Fruit fly (Drosophila melanogaster) whole organism, embryonic: Measurements from ENCODE around the gene CG13365.
A peak's percentile ranks its signal among the peaks of the same experiment; 100 is the strongest.

Experiments used
- Adf1 ChIP-seq: fragments of 200-800 bp; sonication (Bioruptor generic); IDR thresholded peaks from 2 replicates; pipeline ENCODE4 v1.3.6; 2022; ENCODE audit warnings: missing biosample characterization, missing genetic modification characterization
- Atf-2 ChIP-seq: fragments of 200-800 bp; sonication (Bioruptor generic); optimal IDR thresholded peaks from 2 replicates; lab custom pipeline; 2016; ENCODE audit warnings: missing biosample characterization, missing genetic modification characterization
- BEAF-32 ChIP-seq: fragments of 200-800 bp; sonication (Bioruptor generic); optimal IDR thresholded peaks from 3 replicates; lab custom pipeline; 2017; ENCODE audit warnings: missing biosample characterization, missing genetic modification characterization, mild to moderate bottlenecking, moderate library complexity, missing genetic modification reagents
- CG11504 ChIP-seq: fragments of 200-800 bp; sonication (Bioruptor generic); optimal IDR thresholded peaks from 3 replicates; lab custom pipeline; 2019; ENCODE audit warnings: missing biosample characterization, mild to moderate bottlenecking, missing genetic modification characterization, moderate library complexity
- CG12236 ChIP-seq: fragments of 200-800 bp; sonication (Bioruptor generic); optimal IDR thresholded peaks from 2 replicates; lab custom pipeline; 2016; ENCODE audit warnings: missing biosample characterization, missing genetic modification characterization
- CG12299 ChIP-seq: fragments of 200-800 bp; sonication (Bioruptor generic); optimal IDR thresholded peaks from 2 replicates; lab custom pipeline; 2018; ENCODE audit warnings: missing biosample characterization, mild to moderate bottlenecking, missing genetic modification characterization
- CG1233 ChIP-seq: fragments of 200-800 bp; sonication (Bioruptor generic); optimal IDR thresholded peaks from 4 replicates; lab custom pipeline; 2018; ENCODE audit warnings: missing biosample characterization, mild to moderate bottlenecking, missing genetic modification characterization
- CG12942 ChIP-seq: fragments of 200-800 bp; sonication (Bioruptor generic); optimal IDR thresholded peaks from 3 replicates; lab custom pipeline; 2016; ENCODE audit warnings: missing biosample characterization, missing genetic modification characterization
- CG13775 ChIP-seq: fragments of 200-800 bp; sonication (Bioruptor generic); optimal IDR thresholded peaks from 3 replicates; lab custom pipeline; 2017; ENCODE audit warnings: missing biosample characterization, mild to moderate bottlenecking, missing genetic modification characterization
- CG14050 ChIP-seq: fragments of 200-800 bp; sonication (Bioruptor generic); IDR thresholded peaks from 3 replicates; pipeline ENCODE4 v1.3.6; 2022; ENCODE audit warnings: missing biosample characterization, missing genetic modification characterization
- CG14441 ChIP-seq: fragments of 200-800 bp; sonication (Bioruptor generic); IDR thresholded peaks from 2 replicates; pipeline ENCODE4 v1.3.6; 2022; ENCODE audit warnings: missing biosample characterization, missing genetic modification characterization
- CG18599 ChIP-seq: fragments of 200-800 bp; sonication (Bioruptor generic); optimal IDR thresholded peaks from 3 replicates; lab custom pipeline; 2017; ENCODE audit warnings: missing biosample characterization, missing genetic modification characterization, mild to moderate bottlenecking, moderate library complexity, missing genetic modification reagents
- CG2199 ChIP-seq: fragments of 200-800 bp; sonication (Bioruptor generic); IDR thresholded peaks from 3 replicates; pipeline ENCODE4 v1.3.6; 2022; ENCODE audit warnings: missing biosample characterization, missing genetic modification characterization
- CG2202 ChIP-seq: fragments of 200-800 bp; sonication (Bioruptor generic); optimal IDR thresholded peaks from 2 replicates; lab custom pipeline; 2018; ENCODE audit warnings: missing biosample characterization, mild to moderate bottlenecking, missing genetic modification characterization
- CG3995 ChIP-seq: fragments of 200-800 bp; sonication (Bioruptor generic); optimal IDR thresholded peaks from 3 replicates; lab custom pipeline; 2016; ENCODE audit warnings: missing biosample characterization, missing genetic modification characterization
- CG4328 ChIP-seq: fragments of 200-800 bp; sonication (Bioruptor generic); optimal IDR thresholded peaks from 3 replicates; lab custom pipeline; 2017; ENCODE audit warnings: missing biosample characterization, missing genetic modification reagents, missing genetic modification characterization
- CG6254 ChIP-seq: fragments of 200-800 bp; sonication (Bioruptor generic); optimal IDR thresholded peaks from 3 replicates; lab custom pipeline; 2017; ENCODE audit warnings: mild to moderate bottlenecking, missing biosample characterization, missing genetic modification reagents, missing genetic modification characterization
- CG6272 ChIP-seq: fragments of 200-800 bp; sonication (Bioruptor generic); IDR thresholded peaks from 2 replicates; pipeline ENCODE4 v1.3.6; 2022; ENCODE audit warnings: missing biosample characterization, missing genetic modification characterization
- CG6765 ChIP-seq: fragments of 200-800 bp; sonication (Bioruptor generic); optimal IDR thresholded peaks from 3 replicates; lab custom pipeline; 2017; ENCODE audit warnings: missing biosample characterization, mild to moderate bottlenecking, missing genetic modification characterization
- CG7271 ChIP-seq: fragments of 200-800 bp; sonication (Bioruptor generic); optimal IDR thresholded peaks from 2 replicates; lab custom pipeline; 2018; ENCODE audit warnings: missing biosample characterization, mild to moderate bottlenecking, missing genetic modification characterization, moderate library complexity
- CG7372 ChIP-seq: fragments of 200-800 bp; sonication (Bioruptor generic); IDR thresholded peaks from 2 replicates; pipeline ENCODE4 v1.3.6; 2022; ENCODE audit warnings: missing biosample characterization, missing genetic modification characterization
- CG8924 ChIP-seq: fragments of 200-800 bp; optimal IDR thresholded peaks from 3 replicates; lab custom pipeline; 2019; ENCODE audit warnings: missing biosample characterization, mild to moderate bottlenecking, missing genetic modification characterization, moderate library complexity
- CG8944 ChIP-seq: fragments of 200-800 bp; sonication (Bioruptor generic); optimal IDR thresholded peaks from 3 replicates; lab custom pipeline; 2016; ENCODE audit warnings: missing biosample characterization, missing genetic modification characterization
- CG9797 ChIP-seq: fragments of 200-800 bp; sonication (Bioruptor generic); optimal IDR thresholded peaks from 3 replicates; lab custom pipeline; 2018; ENCODE audit warnings: missing biosample characterization, mild to moderate bottlenecking, missing genetic modification characterization
- CTCF ChIP-seq: fragments of 200-800 bp; sonication (Bioruptor generic); optimal IDR thresholded peaks from 2 replicates; lab custom pipeline; 2017; ENCODE audit warnings: missing biosample characterization, mild to moderate bottlenecking, missing genetic modification characterization, moderate library complexity
- D19A ChIP-seq: fragments of 200-800 bp; optimal IDR thresholded peaks from 3 replicates; lab custom pipeline; 2019; ENCODE audit warnings: missing biosample characterization, mild to moderate bottlenecking, missing genetic modification characterization, moderate library complexity
- Dll ChIP-seq: fragments of 200-800 bp; sonication (Bioruptor generic); IDR thresholded peaks from 4 replicates; pipeline ENCODE4 v1.3.6; 2022; ENCODE audit warnings: missing biosample characterization, missing genetic modification characterization; ENCODE audit not compliant: partially characterized antibody
- Fer3 ChIP-seq: fragments of 200-800 bp; sonication (Bioruptor generic); optimal IDR thresholded peaks from 2 replicates; lab custom pipeline; 2018; ENCODE audit warnings: missing biosample characterization, mild to moderate bottlenecking, missing genetic modification characterization, moderate library complexity
- Med ChIP-seq: fragments of 200-800 bp; sonication (Bioruptor generic); peaks from one replicate; lab custom pipeline; 2016; ENCODE audit warnings: missing biosample characterization, missing genetic modification characterization, mild to moderate bottlenecking, inconsistent platforms, moderate library complexity
- Mrtf ChIP-seq: fragments of 200-800 bp; sonication (Bioruptor generic); IDR thresholded peaks from 3 replicates; pipeline ENCODE4 v1.3.6; 2022; ENCODE audit warnings: missing biosample characterization, missing genetic modification characterization
- Pdp1 ChIP-seq, 2 experiments: fragments of 200-800 bp; sonication (Bioruptor generic); optimal IDR thresholded peaks; 3 replicates each; lab custom pipeline; 2016; ENCODE audit warnings: missing biosample characterization in 2 of 2, missing genetic modification characterization in 2 of 2, mild to moderate bottlenecking in 1 of 2, moderate library complexity in 1 of 2
- Poxn ChIP-seq: fragments of 200-800 bp; sonication (Bioruptor generic); IDR thresholded peaks from 2 replicates; pipeline ENCODE4 v1.3.6; 2022; ENCODE audit warnings: missing biosample characterization, missing genetic modification characterization
- Sry-β ChIP-seq: fragments of 200-800 bp; sonication (Bioruptor generic); optimal IDR thresholded peaks from 2 replicates; lab custom pipeline; 2018; ENCODE audit warnings: missing biosample characterization, mild to moderate bottlenecking, missing genetic modification characterization, moderate library complexity
- Stat92E ChIP-seq, 3 experiments: fragments of >200 bp in 2 of 3; fragments of 200-800 bp in 1 of 3; sonication (Bioruptor generic) in 1 of 3; optimal IDR thresholded peaks; 2 replicates each; lab custom pipeline; 2017 to 2019; ENCODE audit warnings: missing biosample characterization in 3 of 3, missing genetic modification characterization in 3 of 3, mild to moderate bottlenecking in 1 of 3, moderate library complexity in 1 of 3
- Xbp1 ChIP-seq: fragments of 200-800 bp; sonication (Bioruptor generic); optimal IDR thresholded peaks from 3 replicates; lab custom pipeline; 2016; ENCODE audit warnings: missing biosample characterization, mild to moderate bottlenecking, missing genetic modification characterization
- Xrp1 ChIP-seq: fragments of 200-800 bp; sonication (Bioruptor generic); IDR thresholded peaks from 2 replicates; pipeline ENCODE4 v1.3.6; 2022; ENCODE audit warnings: missing biosample characterization, missing genetic modification characterization
- br ChIP-seq: fragments of >200 bp; optimal IDR thresholded peaks from 2 replicates; lab custom pipeline; 2017
- bsh ChIP-seq, 2 experiments: fragments of 200-800 bp; sonication (Bioruptor generic); optimal IDR thresholded peaks; 2 replicates each; lab custom pipeline; 2017 to 2018; ENCODE audit warnings: mild to moderate bottlenecking in 2 of 2, missing biosample characterization in 2 of 2, missing genetic modification characterization in 2 of 2, moderate library complexity in 1 of 2
- ci ChIP-seq: fragments of 200-800 bp; sonication (Bioruptor generic); IDR thresholded peaks from 3 replicates; pipeline ENCODE4 v1.3.6; 2022; ENCODE audit warnings: missing biosample characterization, missing genetic modification characterization
- crc ChIP-seq: fragments of 200-800 bp; sonication (Bioruptor generic); optimal IDR thresholded peaks from 2 replicates; lab custom pipeline; 2016; ENCODE audit warnings: missing biosample characterization, missing genetic modification characterization
- exex ChIP-seq: fragments of 200-800 bp; sonication (Bioruptor generic); optimal IDR thresholded peaks from 4 replicates; lab custom pipeline; 2018; ENCODE audit warnings: missing biosample characterization, mild to moderate bottlenecking, missing genetic modification characterization, moderate library complexity
- gsb ChIP-seq: fragments of 200-800 bp; sonication (Bioruptor generic); IDR thresholded peaks from 2 replicates; pipeline ENCODE4 v1.3.6; 2022; ENCODE audit warnings: missing biosample characterization, missing genetic modification characterization
- hth ChIP-seq: fragments of >200 bp; optimal IDR thresholded peaks from 2 replicates; lab custom pipeline; 2017; ENCODE audit warnings: inconsistent platforms
- odd ChIP-seq: fragments of 200-800 bp; sonication (Bioruptor generic); optimal IDR thresholded peaks from 2 replicates; lab custom pipeline; 2017; ENCODE audit warnings: missing biosample characterization, mild to moderate bottlenecking, missing genetic modification characterization
- pita ChIP-seq: fragments of 200-800 bp; sonication (Bioruptor generic); optimal IDR thresholded peaks from 2 replicates; lab custom pipeline; 2017; ENCODE audit warnings: missing biosample characterization, mild to moderate bottlenecking, missing genetic modification characterization
- pum ChIP-seq: fragments of 200-800 bp; sonication (Bioruptor generic); optimal IDR thresholded peaks from 2 replicates; lab custom pipeline; 2016; ENCODE audit warnings: missing biosample characterization, missing genetic modification characterization
- pzg ChIP-seq: fragments of 200-800 bp; sonication (Bioruptor generic); optimal IDR thresholded peaks from 3 replicates; lab custom pipeline; 2018; ENCODE audit warnings: missing biosample characterization, mild to moderate bottlenecking, missing genetic modification characterization, moderate library complexity
- scrt ChIP-seq: fragments of 200-800 bp; sonication (Bioruptor generic); optimal IDR thresholded peaks from 2 replicates; lab custom pipeline; 2018; ENCODE audit warnings: missing biosample characterization, mild to moderate bottlenecking, missing genetic modification characterization, moderate library complexity
- sd ChIP-seq: fragments of 200-800 bp; sonication (Bioruptor generic); optimal IDR thresholded peaks from 3 replicates; lab custom pipeline; 2018; ENCODE audit warnings: missing biosample characterization, mild to moderate bottlenecking, missing genetic modification characterization, moderate library complexity
- sens ChIP-seq: fragments of 200-800 bp; sonication (Bioruptor generic); peaks from one replicate; lab custom pipeline; 2016; ENCODE audit warnings: missing biosample characterization, missing genetic modification characterization
- sim ChIP-seq: fragments of 200-800 bp; sonication (Bioruptor generic); IDR thresholded peaks from 2 replicates; pipeline ENCODE4 v1.3.6; 2022; ENCODE audit warnings: missing biosample characterization, missing genetic modification characterization
- zen2 ChIP-seq: fragments of 200-800 bp; sonication (Bioruptor generic); IDR thresholded peaks from 3 replicates; pipeline ENCODE4 v1.3.6; 2022; ENCODE audit warnings: missing biosample characterization, missing genetic modification characterization; ENCODE audit not compliant: partially characterized antibody
- zfh2 ChIP-seq: fragments of 200-800 bp; sonication (Bioruptor generic); optimal IDR thresholded peaks from 2 replicates; lab custom pipeline; 2016; ENCODE audit warnings: missing biosample characterization, missing genetic modification characterization

CG13365 gene

DNA sequence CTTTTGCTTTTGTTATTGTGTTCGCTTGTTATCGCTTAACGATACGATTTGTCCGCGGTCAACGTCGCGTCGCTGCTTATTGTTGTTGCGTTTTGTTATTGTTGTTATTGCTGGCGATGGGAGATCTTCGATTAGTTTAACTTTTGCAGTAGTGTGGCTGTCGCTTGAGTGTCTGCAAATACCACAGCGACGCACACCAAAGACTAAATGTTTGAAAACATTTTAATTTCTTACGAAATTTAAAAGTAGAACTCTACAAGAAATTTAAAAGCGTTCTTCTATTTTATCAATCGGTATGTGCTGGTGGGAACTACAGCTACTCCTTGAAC lies 949 bp downstream of the CG13365 start, which contains the start of gene spdi (continued):
- TF ChIP-seq CG8944 = no peak
- TF ChIP-seq Pdp1 (GFP tag; optimal IDR thresholded peaks at IDR 0.05; lab: Kevin White, UChicago) = peak in 1 of 2 experiments; percentile 39
- TF ChIP-seq Mrtf = no peak
- TF ChIP-seq CG2199 (GFP tag; lab: Robert Waterston, UW) = no peak
- TF ChIP-seq Poxn (GFP tag; lab: Robert Waterston, UW) = no peak
- peak; percentile 71 for TF ChIP-seq CG8924
- no peak for TF ChIP-seq CG7271 (tag; lab: Kevin White, UChicago)
- no peak for TF ChIP-seq Fer3 (tag; lab: Kevin White, UChicago)
- peak; percentile 14 for TF ChIP-seq Med
- TF ChIP-seq CG2202 = no peak
- no peak for TF ChIP-seq pum (GFP tag; lab: Kevin White, UChicago)
- TF ChIP-seq crc (GFP tag; lab: Kevin White, UChicago) = no peak
- no peak for TF ChIP-seq CG12942 (GFP tag; lab: Kevin White, UChicago)
- TF ChIP-seq gsb (GFP tag; lab: Robert Waterston, UW) = no peak
- peak; percentile 5 for TF ChIP-seq CG11504
- TF ChIP-seq CG6254 (GFP tag; lab: Kevin White, UChicago) = no peak
- no peak for TF ChIP-seq Atf-2
- peak; percentile 28 for TF ChIP-seq Sry-β
- no peak for TF ChIP-seq CG3995
- TF ChIP-seq Dll (GFP tag; lab: Robert Waterston, UW) = peak; percentile 42; the same call in 2 of the 4 replicates
- TF ChIP-seq CG14441 (GFP tag; lab: Robert Waterston, UW) = no peak
- TF ChIP-seq CG7372 (GFP tag; lab: Robert Waterston, UW) = no peak
- no peak for TF ChIP-seq pita
- TF ChIP-seq ci (GFP tag; lab: Robert Waterston, UW) = peak; percentile 28; the same call in 1 of the 3 replicates
- no peak for TF ChIP-seq sens (GFP tag; lab: Kevin White, UChicago)
- no peak for TF ChIP-seq CG13775 (GFP tag; lab: Kevin White, UChicago)
- TF ChIP-seq scrt (GFP tag; lab: Kevin White, UChicago) = no peak
- TF ChIP-seq br (lab: Kevin White, UChicago) = no peak
- peak; percentile 48 for TF ChIP-seq BEAF-32 (GFP tag; lab: Kevin White, UChicago)
- TF ChIP-seq CG12299 = peak; percentile 9
- TF ChIP-seq D19A (tag; lab: Kevin White, UChicago) = no peak
- TF ChIP-seq Stat92E (GFP tag; optimal IDR thresholded peaks at IDR 0.05; lab: Kevin White, UChicago) = no peak
- no peak for TF ChIP-seq CG18599
- TF ChIP-seq sim (GFP tag; lab: Robert Waterston, UW) = no peak
- peak; percentile 79 for TF ChIP-seq CG9797 (GFP tag; lab: Kevin White, UChicago)
- no peak for TF ChIP-seq CG1233 (GFP tag; lab: Kevin White, UChicago)
- no peak for TF ChIP-seq CG4328 (GFP tag; lab: Kevin White, UChicago)
- no peak for TF ChIP-seq zfh2 (GFP tag; lab: Kevin White, UChicago)
- TF ChIP-seq Xrp1 = no peak
- TF ChIP-seq CG6765 (GFP tag; lab: Kevin White, UChicago) = no peak
- TF ChIP-seq CG12236 = no peak
- TF ChIP-seq Xbp1 (GFP tag; lab: Kevin White, UChicago) = no peak
- TF ChIP-seq CG14050 (GFP tag; lab: Robert Waterston, UW) = no peak
- peak; percentile 8 for TF ChIP-seq CTCF (GFP tag; lab: Kevin White, UChicago)
- TF ChIP-seq pzg (GFP tag; lab: Kevin White, UChicago) = peak; percentile 75
- no peak for TF ChIP-seq hth (lab: Kevin White, UChicago)
- 0 out of 3 replicates have a peak, but pooled peaks have one; percentile 35 for TF ChIP-seq zen2 (GFP tag; lab: Robert Waterston, UW)
- peak; percentile 20 for TF ChIP-seq exex (tag; lab: Kevin White, UChicago)
- TF ChIP-seq CG6272 = no peak
- peak; percentile 58 for TF ChIP-seq sd (tag; lab: Kevin White, UChicago)
- no peak for TF ChIP-seq odd (GFP tag; lab: Kevin White, UChicago)
- peak; percentile 91 for TF ChIP-seq Adf1 (GFP tag; lab: Robert Waterston, UW)
- TF ChIP-seq bsh (GFP tag; optimal IDR thresholded peaks at IDR 0.05; lab: Kevin White, UChicago) = no peak
